Worm (Caenorhabditis elegans): ENCODE measurements around the gene iglr-1.

DNA sequence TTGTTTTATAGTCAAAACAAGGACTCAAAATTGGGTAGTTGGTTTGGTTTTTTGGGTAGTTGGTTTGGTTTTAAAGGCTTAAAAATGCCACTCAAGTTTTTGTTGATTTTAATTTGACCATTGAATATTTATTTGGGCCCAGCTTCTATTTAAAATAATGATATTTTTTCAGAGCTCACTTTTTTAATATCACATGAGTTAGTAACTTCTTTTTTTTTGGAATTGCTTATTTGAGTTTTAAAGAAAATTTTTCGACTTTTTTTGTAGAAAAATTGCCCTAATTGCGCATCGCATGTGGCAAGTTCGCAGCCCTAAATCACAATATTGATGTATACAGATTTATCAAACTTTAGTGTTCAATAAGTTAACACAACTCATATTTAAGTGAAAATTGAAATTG lies 44.6 kb upstream of the iglr-1 start:
- no peak for TF ChIP-seq dao-5 (tag; optimal IDR thresholded peaks at IDR 0.05)
- no peak for TF ChIP-seq W03F9.2 (tag; optimal IDR thresholded peaks at IDR 0.05)

All from whole organism, L4/young adult.